Fruit fly (Drosophila melanogaster) whole organism, prepupa: ENCODE measurements around the gene CG32074.

Source experiments
- Blimp-1 ChIP-seq: fragments of 200-800 bp; sonication (Bioruptor generic); optimal IDR thresholded peaks from 3 replicates; lab custom pipeline; 2017; ENCODE audit warnings: missing biosample characterization, missing genetic modification characterization, mild to moderate bottlenecking, moderate library complexity, missing genetic modification reagents
- CG10631 ChIP-seq: fragments of 200-800 bp; sonication (Bioruptor generic); optimal IDR thresholded peaks from 2 replicates; lab custom pipeline; 2016; ENCODE audit warnings: missing biosample characterization, missing genetic modification characterization
- CG10669 ChIP-seq: fragments of 200-800 bp; sonication (Bioruptor generic); optimal IDR thresholded peaks from 3 replicates; lab custom pipeline; 2018; ENCODE audit warnings: missing biosample characterization, mild to moderate bottlenecking, missing genetic modification characterization, moderate library complexity
- CG11902 ChIP-seq: fragments of 200-800 bp; sonication (Bioruptor generic); optimal IDR thresholded peaks from 3 replicates; lab custom pipeline; 2016; ENCODE audit warnings: missing biosample characterization, missing genetic modification characterization
- CG15336 ChIP-seq: fragments of 200-800 bp; sonication (Bioruptor generic); IDR thresholded peaks from 2 replicates; pipeline ENCODE4 v1.3.6; 2022; ENCODE audit warnings: missing biosample characterization, missing genetic modification characterization
- CG1621 ChIP-seq: fragments of 200-800 bp; sonication (Bioruptor generic); optimal IDR thresholded peaks from 3 replicates; lab custom pipeline; 2018; ENCODE audit warnings: missing biosample characterization, mild to moderate bottlenecking, missing genetic modification characterization
- CG16779 ChIP-seq: fragments of 200-800 bp; sonication (Bioruptor generic); optimal IDR thresholded peaks from 3 replicates; lab custom pipeline; 2017; ENCODE audit warnings: missing biosample characterization, mild to moderate bottlenecking, missing genetic modification characterization
- CG3032 ChIP-seq: fragments of 200-800 bp; optimal IDR thresholded peaks from 2 replicates; lab custom pipeline; 2019; ENCODE audit warnings: missing biosample characterization, mild to moderate bottlenecking, missing genetic modification characterization, moderate library complexity
- CG31627 ChIP-seq: fragments of 200-800 bp; sonication (Bioruptor generic); optimal IDR thresholded peaks from 3 replicates; lab custom pipeline; 2016; ENCODE audit warnings: missing biosample characterization, missing genetic modification characterization
- CG32006 ChIP-seq: fragments of 200-800 bp; sonication (Bioruptor generic); optimal IDR thresholded peaks from 3 replicates; lab custom pipeline; 2017; ENCODE audit warnings: missing biosample characterization, mild to moderate bottlenecking, missing genetic modification characterization
- CG34406 ChIP-seq: fragments of 200-800 bp; sonication (Bioruptor generic); optimal IDR thresholded peaks from 3 replicates; lab custom pipeline; 2016; ENCODE audit warnings: missing biosample characterization, missing genetic modification characterization
- CG3919 ChIP-seq: fragments of 200-800 bp; sonication (Bioruptor generic); optimal IDR thresholded peaks from 3 replicates; lab custom pipeline; 2016; ENCODE audit warnings: missing biosample characterization, missing genetic modification characterization
- CG4318 ChIP-seq: fragments of 200-800 bp; sonication (Bioruptor generic); optimal IDR thresholded peaks from 3 replicates; lab custom pipeline; 2017; ENCODE audit warnings: missing biosample characterization, mild to moderate bottlenecking, missing genetic modification characterization
- CG6163 ChIP-seq: fragments of 200-800 bp; sonication (Bioruptor generic); IDR thresholded peaks from 3 replicates; pipeline ENCODE4 v1.3.6; 2022; ENCODE audit warnings: missing biosample characterization, missing genetic modification characterization
- CG6276 ChIP-seq: fragments of 200-800 bp; sonication (Bioruptor generic); optimal IDR thresholded peaks from 2 replicates; lab custom pipeline; 2017; ENCODE audit warnings: missing biosample characterization, mild to moderate bottlenecking, missing genetic modification characterization
- CG6792 ChIP-seq: fragments of 200-800 bp; sonication (Bioruptor generic); optimal IDR thresholded peaks from 3 replicates; lab custom pipeline; 2016; ENCODE audit warnings: missing biosample characterization, missing genetic modification characterization
- CG6808 ChIP-seq: fragments of 200-800 bp; sonication (Bioruptor generic); optimal IDR thresholded peaks from 3 replicates; lab custom pipeline; 2017; ENCODE audit warnings: missing biosample characterization, missing genetic modification characterization, mild to moderate bottlenecking, moderate library complexity, missing genetic modification reagents
- CG6854 ChIP-seq: fragments of 200-800 bp; sonication (Bioruptor generic); optimal IDR thresholded peaks from 2 replicates; lab custom pipeline; 2017; ENCODE audit warnings: missing biosample characterization, mild to moderate bottlenecking, missing genetic modification characterization
- CG7368 ChIP-seq: fragments of 200-800 bp; sonication (Bioruptor generic); optimal IDR thresholded peaks from 3 replicates; lab custom pipeline; 2016; ENCODE audit warnings: missing biosample characterization, missing genetic modification characterization
- CG8119 ChIP-seq: fragments of 200-800 bp; sonication (Bioruptor generic); IDR thresholded peaks from 3 replicates; pipeline ENCODE4 v1.3.6; 2022; ENCODE audit warnings: missing biosample characterization, missing genetic modification characterization
- CG8632 ChIP-seq: fragments of 200-800 bp; sonication (Bioruptor generic); optimal IDR thresholded peaks from 3 replicates; lab custom pipeline; 2016; ENCODE audit warnings: missing biosample characterization, missing genetic modification characterization
- CG9139 ChIP-seq: fragments of 200-800 bp; sonication (Bioruptor generic); optimal IDR thresholded peaks from 3 replicates; lab custom pipeline; 2017; ENCODE audit warnings: missing biosample characterization, mild to moderate bottlenecking, missing genetic modification characterization
- Eip75B ChIP-seq: fragments of 200-800 bp; sonication (Bioruptor generic); optimal IDR thresholded peaks from 3 replicates; lab custom pipeline; 2016; ENCODE audit warnings: missing biosample characterization, missing genetic modification characterization
- Eip93F ChIP-seq: fragments of 200-800 bp; sonication (Bioruptor generic); optimal IDR thresholded peaks from 2 replicates; lab custom pipeline; 2016; ENCODE audit warnings: missing biosample characterization, mild to moderate bottlenecking, missing genetic modification characterization
- Ets21C ChIP-seq: fragments of 200-800 bp; sonication (Bioruptor generic); optimal IDR thresholded peaks from 3 replicates; lab custom pipeline; 2016; ENCODE audit warnings: missing biosample characterization, missing genetic modification characterization
- Ets96B ChIP-seq: fragments of 200-800 bp; optimal IDR thresholded peaks from 2 replicates; lab custom pipeline; 2019; ENCODE audit warnings: missing biosample characterization, mild to moderate bottlenecking, missing genetic modification characterization, moderate library complexity
- Gug ChIP-seq: fragments of 200-800 bp; sonication (Bioruptor generic); IDR thresholded peaks from 2 replicates; pipeline ENCODE4 v1.3.6; 2022; ENCODE audit warnings: missing biosample characterization, missing genetic modification characterization
- Hr38 ChIP-seq: sonication (Bioruptor generic); optimal IDR thresholded peaks from 2 replicates; lab custom pipeline; 2016; ENCODE audit warnings: missing biosample characterization, missing genetic modification characterization
- Hr39 ChIP-seq: fragments of 200-800 bp; sonication (Bioruptor generic); optimal IDR thresholded peaks from 2 replicates; lab custom pipeline; 2016; ENCODE audit warnings: missing biosample characterization, missing genetic modification characterization
- Lpt ChIP-seq: fragments of 200-800 bp; sonication (Bioruptor generic); optimal IDR thresholded peaks from 3 replicates; lab custom pipeline; 2016; ENCODE audit warnings: missing biosample characterization, missing genetic modification characterization
- Met ChIP-seq: fragments of 200-800 bp; sonication (Bioruptor generic); optimal IDR thresholded peaks from 3 replicates; lab custom pipeline; 2016; ENCODE audit warnings: missing biosample characterization, missing genetic modification characterization
- Sox102F ChIP-seq: fragments of 200-800 bp; sonication (Bioruptor generic); optimal IDR thresholded peaks from 2 replicates; lab custom pipeline; 2016; ENCODE audit warnings: missing biosample characterization, mild to moderate bottlenecking, missing genetic modification characterization
- Sox14 ChIP-seq: fragments of 200-800 bp; sonication (Bioruptor generic); optimal IDR thresholded peaks from 3 replicates; lab custom pipeline; 2016; ENCODE audit warnings: missing biosample characterization, missing genetic modification characterization
- Sox15 ChIP-seq: fragments of 200-800 bp; sonication (Bioruptor generic); optimal IDR thresholded peaks from 3 replicates; lab custom pipeline; 2016; ENCODE audit warnings: missing biosample characterization, missing genetic modification characterization
- achi ChIP-seq: fragments of 200-800 bp; sonication (Bioruptor generic); optimal IDR thresholded peaks from 3 replicates; lab custom pipeline; 2016; ENCODE audit warnings: missing biosample characterization, missing genetic modification characterization
- acj6 ChIP-seq: fragments of 200-800 bp; sonication (Bioruptor generic); optimal IDR thresholded peaks from 3 replicates; lab custom pipeline; 2016; ENCODE audit warnings: missing biosample characterization, missing genetic modification characterization
- cyc ChIP-seq: fragments of 200-800 bp; sonication (Bioruptor generic); optimal IDR thresholded peaks from 3 replicates; lab custom pipeline; 2016; ENCODE audit warnings: missing biosample characterization, missing genetic modification characterization
- dac ChIP-seq: fragments of 200-800 bp; sonication (Bioruptor generic); optimal IDR thresholded peaks from 2 replicates; lab custom pipeline; 2017; ENCODE audit warnings: missing biosample characterization, mild to moderate bottlenecking, missing genetic modification characterization
- dsx ChIP-seq: fragments of 200-800 bp; optimal IDR thresholded peaks from 3 replicates; lab custom pipeline; 2019; ENCODE audit warnings: missing biosample characterization, mild to moderate bottlenecking, missing genetic modification characterization, moderate library complexity; ENCODE audit not compliant: poor library complexity, severe bottlenecking
- eg ChIP-seq: fragments of 200-800 bp; sonication (Bioruptor generic); IDR thresholded peaks from 3 replicates; pipeline ENCODE4 v1.3.6; 2022; ENCODE audit warnings: missing biosample characterization, missing genetic modification characterization
- esn ChIP-seq: fragments of 200-800 bp; sonication (Bioruptor generic); optimal IDR thresholded peaks from 2 replicates; lab custom pipeline; 2016; ENCODE audit warnings: missing biosample characterization, mild to moderate bottlenecking, missing genetic modification characterization, moderate library complexity
- fd85E ChIP-seq: fragments of 200-800 bp; sonication (Bioruptor generic); optimal IDR thresholded peaks from 3 replicates; lab custom pipeline; 2016; ENCODE audit warnings: missing biosample characterization, missing genetic modification characterization
- lz ChIP-seq: fragments of 200-800 bp; sonication (Bioruptor generic); optimal IDR thresholded peaks from 3 replicates; lab custom pipeline; 2016; ENCODE audit warnings: missing biosample characterization, missing genetic modification characterization
- net ChIP-seq: fragments of 200-800 bp; sonication (Bioruptor generic); optimal IDR thresholded peaks from 3 replicates; lab custom pipeline; 2016; ENCODE audit warnings: missing biosample characterization, missing genetic modification characterization
- pdm3 ChIP-seq: fragments of 200-800 bp; sonication (Bioruptor generic); optimal IDR thresholded peaks from 3 replicates; lab custom pipeline; 2016; ENCODE audit warnings: missing biosample characterization, missing genetic modification characterization
- salr ChIP-seq, 2 experiments: fragments of 200-800 bp; sonication (Bioruptor generic); optimal IDR thresholded peaks; 3 replicates each; lab custom pipeline; 2016 to 2018; ENCODE audit warnings: missing biosample characterization in 2 of 2, missing genetic modification characterization in 2 of 2, mild to moderate bottlenecking in 1 of 2
- spab ChIP-seq: fragments of 200-800 bp; sonication (Bioruptor generic); optimal IDR thresholded peaks from 2 replicates; lab custom pipeline; 2017; ENCODE audit warnings: missing biosample characterization, mild to moderate bottlenecking, missing genetic modification characterization, missing genetic modification reagents
- ss ChIP-seq, 2 experiments: fragments of 200-800 bp; sonication (Bioruptor generic); optimal IDR thresholded peaks; 2 replicates in 1 of 2; 3 replicates in 1 of 2; lab custom pipeline; 2017 to 2018; ENCODE audit warnings: mild to moderate bottlenecking in 2 of 2, missing biosample characterization in 2 of 2, missing genetic modification characterization in 2 of 2, moderate library complexity in 1 of 2
- svp ChIP-seq: fragments of 200-800 bp; sonication (Bioruptor generic); peaks from one replicate; lab custom pipeline; 2016; ENCODE audit warnings: missing biosample characterization, missing genetic modification characterization
- topi ChIP-seq: fragments of 200-800 bp; sonication (Bioruptor generic); optimal IDR thresholded peaks from 3 replicates; lab custom pipeline; 2016; ENCODE audit warnings: missing biosample characterization, missing genetic modification characterization
- vri ChIP-seq: fragments of 200-800 bp; sonication (Bioruptor generic); optimal IDR thresholded peaks from 3 replicates; lab custom pipeline; 2016; ENCODE audit warnings: missing biosample characterization, mild to moderate bottlenecking, missing genetic modification characterization

The CG32074 gene

DNA sequence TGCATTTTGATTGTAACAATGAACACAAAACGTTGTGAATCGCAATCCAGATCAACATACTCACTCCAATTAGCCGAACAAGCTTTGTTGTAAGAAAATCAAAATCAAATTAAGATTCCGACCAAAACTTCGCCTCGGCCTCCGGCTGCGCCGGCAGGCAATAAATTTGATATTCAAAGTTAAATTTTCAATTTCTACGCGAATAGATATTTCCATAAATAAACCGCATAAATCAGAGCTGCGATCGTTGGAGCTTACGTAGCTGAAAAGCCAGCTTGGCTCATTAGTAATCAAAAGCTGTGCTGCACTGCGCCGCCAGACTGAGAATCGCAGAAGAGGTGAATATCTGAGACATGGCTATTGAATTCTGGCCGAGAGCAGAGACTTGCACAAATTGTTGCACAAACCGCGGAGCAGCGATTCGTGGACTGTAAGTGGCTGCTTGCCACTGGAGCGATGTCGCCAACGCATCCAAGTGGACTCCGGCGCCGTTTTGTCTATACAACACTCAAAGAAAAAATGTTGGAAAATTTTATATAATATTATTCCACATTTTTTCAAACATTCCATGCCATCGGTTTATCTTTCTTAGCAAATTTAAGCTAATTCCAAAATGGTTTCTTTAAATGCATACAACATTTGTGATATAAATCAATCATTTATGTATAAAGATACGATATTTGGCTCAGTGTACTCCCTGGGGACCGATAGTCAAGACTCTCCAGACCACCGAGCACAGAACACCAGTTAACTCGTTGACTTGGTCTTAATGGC lies 16.5 kb upstream of the CG32074 start:
- peak; percentile 27 for TF ChIP-seq CG7368
- TF ChIP-seq eg (GFP tag; lab: Robert Waterston, UW), result peak; percentile 67; the same call in 2 of the 3 replicates
- no peak for TF ChIP-seq CG11902 (GFP tag; lab: Kevin White, UChicago)
- no peak for TF ChIP-seq Sox102F (GFP tag; lab: Kevin White, UChicago)
- peak; percentile 62 for TF ChIP-seq CG9139 (GFP tag; lab: Kevin White, UChicago)
- TF ChIP-seq Blimp-1 (GFP tag; lab: Kevin White, UChicago), result no peak
- peak; percentile 81 for TF ChIP-seq CG3032 (tag; lab: Kevin White, UChicago)
- TF ChIP-seq Eip93F (GFP tag; lab: Kevin White, UChicago), result no peak
- TF ChIP-seq Gug (GFP tag; lab: Robert Waterston, UW), result no peak; the same call in 1 of the 2 replicates
- peak; percentile 87 for TF ChIP-seq CG15336 (GFP tag; lab: Robert Waterston, UW)
- TF ChIP-seq Sox14 (GFP tag; lab: Kevin White, UChicago), result peak; percentile 56
- TF ChIP-seq CG16779, result peak; percentile 51
- peak; percentile 70 for TF ChIP-seq Lpt
- peak; percentile 37 for TF ChIP-seq CG8632 (GFP tag; lab: Kevin White, UChicago)
- peak; percentile 19 for TF ChIP-seq CG6792 (GFP tag; lab: Kevin White, UChicago)
- TF ChIP-seq salr (GFP tag; optimal IDR thresholded peaks at IDR 0.05; lab: Kevin White, UChicago), result peak; percentile 22 to 74
- TF ChIP-seq svp (GFP tag; lab: Kevin White, UChicago), result no peak
- peak; percentile 82 for TF ChIP-seq CG3919
- TF ChIP-seq topi (GFP tag; lab: Kevin White, UChicago), result no peak
- TF ChIP-seq CG4318, result peak; percentile 60
- peak; percentile 89 for TF ChIP-seq CG8119 (GFP tag; lab: Robert Waterston, UW)
- TF ChIP-seq CG10631 (GFP tag; lab: Kevin White, UChicago), result peak; percentile 77
- TF ChIP-seq Sox15, result no peak
- TF ChIP-seq CG32006 (GFP tag; lab: Kevin White, UChicago), result peak; percentile 82
- no peak for TF ChIP-seq vri (GFP tag; lab: Kevin White, UChicago)
- TF ChIP-seq dac (GFP tag; lab: Kevin White, UChicago), result no peak
- TF ChIP-seq fd85E (GFP tag; lab: Kevin White, UChicago), result no peak
- TF ChIP-seq lz, result no peak
- no peak for TF ChIP-seq CG6854 (GFP tag; lab: Kevin White, UChicago)
- peak; percentile 60 for TF ChIP-seq CG1621 (tag; lab: Kevin White, UChicago)
- TF ChIP-seq Eip75B (GFP tag; lab: Kevin White, UChicago), result peak; percentile 63
- TF ChIP-seq acj6 (GFP tag; lab: Kevin White, UChicago), result peak; percentile 60
- TF ChIP-seq dsx (GFP tag; lab: Kevin White, UChicago), result peak; percentile 82
- TF ChIP-seq CG6808 (GFP tag; lab: Kevin White, UChicago), result peak; percentile 84
- no peak for TF ChIP-seq Hr38 (GFP tag; lab: Kevin White, UChicago)
- peak; percentile 88 for TF ChIP-seq Ets96B (tag; lab: Kevin White, UChicago)
- no peak for TF ChIP-seq Met (GFP tag; lab: Kevin White, UChicago)
- peak; percentile 16 for TF ChIP-seq CG34406 (GFP tag; lab: Kevin White, UChicago)
- peak; percentile 69 for TF ChIP-seq CG6276 (GFP tag; lab: Kevin White, UChicago)
- TF ChIP-seq CG10669 (GFP tag; lab: Kevin White, UChicago), result peak; percentile 85
- no peak for TF ChIP-seq esn (GFP tag; lab: Kevin White, UChicago)
- TF ChIP-seq achi (GFP tag; lab: Kevin White, UChicago), result peak; percentile 73
- TF ChIP-seq ss (GFP tag; optimal IDR thresholded peaks at IDR 0.05; lab: Kevin White, UChicago), result peak; percentile 62 to 73
- TF ChIP-seq pdm3, result peak; percentile 57
- peak; percentile 85 for TF ChIP-seq CG6163 (GFP tag; lab: Robert Waterston, UW)
- peak; percentile 76 for TF ChIP-seq spab
- TF ChIP-seq Hr39 (GFP tag; lab: Kevin White, UChicago), result no peak
- no peak for TF ChIP-seq cyc (GFP tag; lab: Kevin White, UChicago)
- no peak for TF ChIP-seq Ets21C (GFP tag; lab: Kevin White, UChicago)
- TF ChIP-seq CG31627 (GFP tag; lab: Kevin White, UChicago), result no peak
- TF ChIP-seq net (GFP tag; lab: Kevin White, UChicago), result peak; percentile 60
